Worm (Caenorhabditis elegans): ENCODE data around the gene Y51B9A.7.
A peak's percentile ranks its signal among the peaks of the same experiment; 100 is the strongest.

Y51B9A.7 gene

ce11 chrII:9356723-9357122 lies 43.1 kb upstream of the Y51B9A.7 start (continued):
- no peak for TF ChIP-seq F16B12.6 (tag; optimal IDR thresholded peaks at IDR 0.05)
- peak; percentile 47 to 49 for TF ChIP-seq efl-1 (optimal IDR thresholded peaks at IDR 0.05)
- TF ChIP-seq efl-1 (GFP tag; optimal IDR thresholded peaks at IDR 0.05 in 1 of 2), result peak; percentile 11 to 89
- no peak for TF ChIP-seq hlh-4 (tag; optimal IDR thresholded peaks at IDR 0.05)
- TF ChIP-seq nhr-237 (tag; optimal IDR thresholded peaks at IDR 0.05), result no peak
- TF ChIP-seq fkh-4 (tag; optimal IDR thresholded peaks at IDR 0.05; ENCODE audit: borderline replicate concordance), result no peak
- peak in 1 of 2 experiments; percentile 60 for TF ChIP-seq mdl-1 (tag; optimal IDR thresholded peaks at IDR 0.05)
- TF ChIP-seq lin-15B (tag; optimal IDR thresholded peaks at IDR 0.05), result no peak
- peak; percentile 59 for TF ChIP-seq blmp-1 (tag; optimal IDR thresholded peaks at IDR 0.05)
- no peak for TF ChIP-seq efl-3 (GFP tag; optimal IDR thresholded peaks at IDR 0.05)
- TF ChIP-seq lin-13 (GFP tag; optimal IDR thresholded peaks at IDR 0.05), result no peak
- TF ChIP-seq mep-1 (tag; optimal IDR thresholded peaks at IDR 0.05), result peak; percentile 25
- TF ChIP-seq nhr-85 (tag), result peak; percentile 79

ce11 chrII:9358230-9358629 lies 41.6 kb upstream of the Y51B9A.7 start, which contains the start of gene mel-11:
mel-11 (plus strand) TSS chrII:9358530.
- no peak for TF ChIP-seq ceh-90 (tag; optimal IDR thresholded peaks at IDR 0.05)
- no peak for TF ChIP-seq ztf-11 (tag; optimal IDR thresholded peaks at IDR 0.05)
- TF ChIP-seq unc-98 (GFP tag; IDR thresholded peaks at IDR 0.05), result no peak
- TF ChIP-seq nhr-20 (tag; optimal IDR thresholded peaks at IDR 0.05), result no peak
- TF ChIP-seq pqm-1 (tag; optimal IDR thresholded peaks at IDR 0.05), result no peak
- TF ChIP-seq alr-1 (tag; optimal IDR thresholded peaks at IDR 0.05; ENCODE audit: borderline replicate concordance), result no peak
- no peak for TF ChIP-seq xbp-1 (tag; optimal IDR thresholded peaks at IDR 0.05)
- TF ChIP-seq hpl-2 (GFP tag; optimal IDR thresholded peaks at IDR 0.05), result no peak
- no peak for TF ChIP-seq C16A3.4 (tag; optimal IDR thresholded peaks at IDR 0.05)
- TF ChIP-seq snu-23 (GFP tag; optimal IDR thresholded peaks at IDR 0.05), result no peak

ce11 chrII:9362249-9362648 lies 37.6 kb upstream of the Y51B9A.7 start:
- TF ChIP-seq aly-2 (tag; optimal IDR thresholded peaks at IDR 0.05), result no peak
- TF ChIP-seq efl-1 (optimal IDR thresholded peaks at IDR 0.05), result no peak
- TF ChIP-seq efl-1 (GFP tag; optimal IDR thresholded peaks at IDR 0.05 in 1 of 2), result peak in 1 of 2 experiments; percentile 75

ce11 chrII:9369394-9369793 lies 30.5 kb upstream of the Y51B9A.7 start:
- TF ChIP-seq vab-15 (tag; optimal IDR thresholded peaks at IDR 0.05), result no peak
- no peak for TF ChIP-seq nhr-85 (tag)
- no peak for TF ChIP-seq egl-27 (tag; optimal IDR thresholded peaks at IDR 0.05)
- no peak for TF ChIP-seq ces-1 (GFP tag; optimal IDR thresholded peaks at IDR 0.05)
- no peak for TF ChIP-seq unc-62 (GFP tag; optimal IDR thresholded peaks at IDR 0.05)
- TF ChIP-seq lin-14 (GFP tag; optimal IDR thresholded peaks at IDR 0.05), result no peak
- no peak for TF ChIP-seq rnt-1 (tag; optimal IDR thresholded peaks at IDR 0.05)
- no peak for TF ChIP-seq fkh-8 (tag; optimal IDR thresholded peaks at IDR 0.05)
- no peak for TF ChIP-seq xbp-1 (tag; optimal IDR thresholded peaks at IDR 0.05)
- TF ChIP-seq pax-3 (tag; optimal IDR thresholded peaks at IDR 0.05), result no peak
- no peak for TF ChIP-seq tbx-2 (tag; optimal IDR thresholded peaks at IDR 0.05)
- no peak for TF ChIP-seq F16B12.6 (tag; optimal IDR thresholded peaks at IDR 0.05)

- TF ChIP-seq ceh-82 (tag; optimal IDR thresholded peaks at IDR 0.05) (no peak), tbx-2 (tag; optimal IDR thresholded peaks at IDR 0.05) (no peak), ceh-90 (tag; optimal IDR thresholded peaks at IDR 0.05) (no peak), ceh-8 (GFP tag; optimal IDR thresholded peaks at IDR 0.05) (no peak), Y116A8C.19 (tag; optimal IDR thresholded peaks at IDR 0.05; ENCODE audit: borderline replicate concordance) (no peak)
These were observed 27.5 kb upstream of the Y51B9A.7 start, which contains the start of gene C06C3.3 for ce11 chrII:9372393-9372792. C06C3.3 (minus strand) TSS chrII:9372493.

Data from whole organism, L1 larva.